Worm (Caenorhabditis elegans) whole organism, early embryonic: ENCODE results near the gene T02H6.4.
A peak's percentile ranks its signal among the peaks of the same experiment; 100 is the strongest.

ENCODE experiments used
- B0310.2 ChIP-seq: sonication (generic microtip); optimal IDR thresholded peaks from 2 replicates; lab custom pipeline; 2016; ENCODE audit warnings: mild to moderate bottlenecking, missing genetic modification characterization, missing compliant biosample characterization
- F13C5.2 ChIP-seq: sonication (generic microtip); optimal IDR thresholded peaks from 2 replicates; lab custom pipeline; 2017; ENCODE audit warnings: mild to moderate bottlenecking, missing genetic modification characterization, inconsistent platforms, missing compliant biosample characterization
- aly-1 ChIP-seq: sonication (generic microtip); optimal IDR thresholded peaks from 2 replicates; lab custom pipeline; 2016; ENCODE audit warnings: missing genetic modification characterization, missing compliant biosample characterization
- ama-1 ChIP-seq: fragments of 150-350 bp; optimal IDR thresholded peaks from 2 replicates; lab custom pipeline; 2014
- ceh-13 ChIP-seq: fragments of 200-800 bp; sonication (Bioruptor generic); optimal IDR thresholded peaks from 2 replicates; lab custom pipeline; 2018; ENCODE audit warnings: mild to moderate bottlenecking, missing genetic modification characterization, missing compliant biosample characterization
- ceh-36 ChIP-seq: sonication (generic microtip); optimal IDR thresholded peaks from 2 replicates; lab custom pipeline; 2016; ENCODE audit warnings: missing genetic modification characterization, inconsistent platforms, missing compliant biosample characterization
- ets-7 ChIP-seq: sonication (generic microtip); optimal IDR thresholded peaks from 2 replicates; lab custom pipeline; 2016; ENCODE audit warnings: missing genotype, missing genetic modification characterization, missing compliant biosample characterization
- flt-1 ChIP-seq: fragments of 200-800 bp; sonication (Bioruptor generic); IDR thresholded peaks from 2 replicates; pipeline ENCODE4 v1.3.6; 2022; ENCODE audit warnings: missing genetic modification characterization, missing compliant biosample characterization
- hmbx-1 ChIP-seq: sonication (generic microtip); optimal IDR thresholded peaks from 2 replicates; lab custom pipeline; 2016; ENCODE audit warnings: mild to moderate bottlenecking, missing genetic modification characterization, missing compliant biosample characterization
- hmg-4 ChIP-seq: fragments of 200-800 bp; sonication (Bioruptor generic); optimal IDR thresholded peaks from 2 replicates; lab custom pipeline; 2018; ENCODE audit warnings: mild to moderate bottlenecking, missing genetic modification characterization, missing compliant biosample characterization
- hnd-1 ChIP-seq: sonication (generic microtip); optimal IDR thresholded peaks from 2 replicates; lab custom pipeline; 2016; ENCODE audit warnings: missing genetic modification characterization, missing compliant biosample characterization
- pes-1 ChIP-seq: fragments of 200-800 bp; sonication (Bioruptor generic); IDR thresholded peaks from 2 replicates; pipeline ENCODE4 v1.3.6; 2022; ENCODE audit warnings: missing genetic modification reagents, missing genetic modification characterization, missing compliant biosample characterization
- scrt-1 ChIP-seq: fragments of 200-800 bp; sonication (Bioruptor generic); IDR thresholded peaks from 2 replicates; pipeline ENCODE4 v1.3.6; 2022; ENCODE audit warnings: missing genetic modification characterization, missing compliant biosample characterization
- sea-1 ChIP-seq: fragments of 200-800 bp; sonication (Bioruptor generic); conservative IDR thresholded peaks from 2 replicates; pipeline ENCODE4 v1.3.6; 2022; ENCODE audit warnings: missing genetic modification characterization, missing compliant biosample characterization
- tbx-11 ChIP-seq: fragments of 200-800 bp; sonication (Bioruptor generic); IDR thresholded peaks from 2 replicates; pipeline ENCODE4 v1.3.6; 2022; ENCODE audit warnings: missing genetic modification characterization, missing compliant biosample characterization
- tbx-37 ChIP-seq: fragments of 200-800 bp; sonication (Bioruptor generic); conservative IDR thresholded peaks from 2 replicates; pipeline ENCODE4 v1.3.6; 2022; ENCODE audit warnings: missing genetic modification reagents, missing genetic modification characterization, missing compliant biosample characterization
- tra-4 ChIP-seq: sonication (generic microtip); optimal IDR thresholded peaks from 2 replicates; lab custom pipeline; 2017; ENCODE audit warnings: missing genetic modification characterization, missing compliant biosample characterization

Gene T02H6.4

DNA sequence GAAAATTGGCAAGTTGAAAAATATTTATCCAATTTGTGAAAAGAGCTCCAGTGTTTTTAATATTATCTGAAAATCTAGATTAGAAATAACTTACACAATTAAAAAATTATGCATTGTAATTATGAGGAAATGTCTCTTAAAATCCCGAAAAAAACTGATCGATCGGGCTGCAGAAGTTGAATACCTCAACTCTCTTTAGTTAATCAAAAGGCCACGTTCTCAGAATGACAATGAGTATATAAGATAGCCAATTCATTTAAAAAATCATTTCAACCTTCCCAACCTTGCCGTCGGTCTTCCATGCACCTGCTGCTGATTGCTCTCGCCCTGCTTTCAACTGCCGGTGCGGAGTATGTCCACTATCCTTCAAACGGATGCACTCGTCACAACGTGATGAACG lies at the start of gene T02H6.4:
T02H6.4 (plus strand) TSS at position 301 of the 400 bp plus-strand sequence.
- TF ChIP-seq hmg-4 (GFP tag; lab: Kevin White, UChicago): no peak
- TF ChIP-seq hnd-1 (tag; lab: Kevin White, UChicago): no peak
- TF ChIP-seq B0310.2 (tag; lab: Kevin White, UChicago): no peak
- TF ChIP-seq hmbx-1 (tag; lab: Kevin White, UChicago): no peak
- TF ChIP-seq ceh-36 (tag; lab: Kevin White, UChicago): no peak
- no peak for TF ChIP-seq sea-1 (GFP tag; lab: Robert Waterston, UW)
- no peak for TF ChIP-seq scrt-1
- no peak for TF ChIP-seq pes-1 (GFP tag; lab: Robert Waterston, UW)

DNA sequence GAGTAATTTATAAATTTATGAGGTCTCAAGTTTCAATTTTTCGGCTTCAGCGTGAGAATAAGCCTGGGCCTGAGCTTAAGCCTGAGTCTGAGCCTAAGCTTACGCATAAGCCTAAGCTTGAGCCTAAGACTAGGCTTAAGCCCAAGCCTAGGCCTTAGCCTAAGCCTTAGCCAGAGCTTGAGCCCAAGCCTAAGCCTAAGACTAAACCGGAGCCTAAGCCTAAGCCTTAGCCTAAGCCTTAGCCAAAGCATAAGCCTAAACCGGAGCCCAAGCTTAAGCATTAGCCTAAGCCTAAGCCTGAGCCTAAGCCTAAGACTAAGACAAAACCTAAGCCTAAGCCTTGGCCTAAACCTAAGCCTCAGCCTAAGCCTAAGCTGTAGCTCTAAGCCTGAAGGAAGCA lies 46.1 kb upstream of the T02H6.4 start:
- TF ChIP-seq tbx-11: no peak
- 0 out of 2 replicates have a peak, but pooled peaks have one; percentile 26 for TF ChIP-seq scrt-1
- TF ChIP-seq ceh-36 (tag; lab: Kevin White, UChicago): peak; percentile 73

- TF ChIP-seq hnd-1 (tag; lab: Kevin White, UChicago) (no peak), F13C5.2 (tag; lab: Kevin White, UChicago) (peak; percentile 34)
Measured at ce11 chrII:650321-651005, 39.4 kb upstream of the T02H6.4 start, which contains the start of the genes K07E8.7 and frpr-14. Gene K07E8.7 (minus strand): TSS chrII:650367. Gene frpr-14 (plus strand): TSS chrII:650955.

DNA sequence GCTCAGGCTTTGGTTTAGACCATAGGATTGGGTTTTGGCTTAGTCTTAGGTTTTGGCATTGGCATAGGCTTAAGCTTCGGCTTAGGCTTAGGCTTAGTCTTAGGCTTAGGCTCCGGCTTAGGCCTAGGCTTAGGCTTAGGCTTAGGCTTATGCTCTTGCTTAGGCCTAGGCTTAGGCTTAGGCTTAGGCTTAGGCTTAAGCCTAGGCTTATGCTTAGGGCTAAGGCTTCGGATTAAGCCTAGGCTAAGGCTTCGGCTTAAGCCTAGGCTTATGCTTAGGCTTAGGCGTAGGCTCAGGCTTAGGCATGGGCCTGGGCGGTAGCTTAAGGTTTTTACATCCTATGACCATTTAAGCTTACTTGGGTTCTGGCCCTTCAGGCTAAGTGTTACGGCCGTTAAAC lies 38.5 kb upstream of the T02H6.4 start:
- TF ChIP-seq tbx-11 (no peak), hmbx-1 (tag; lab: Kevin White, UChicago) (no peak), ceh-36 (tag; lab: Kevin White, UChicago) (peak; percentile 91), hmg-4 (GFP tag; lab: Kevin White, UChicago) (no peak)

ce11 chrII:658369-658768 lies 31.5 kb upstream of the T02H6.4 start, which contains the start of gene sdz-24:
Gene sdz-24 (plus strand): TSS chrII:658669.
- TF ChIP-seq ceh-13 (no peak), hmg-4 (GFP tag; lab: Kevin White, UChicago) (no peak), tbx-11 (no peak), flt-1 (GFP tag; lab: Robert Waterston, UW) (no peak), hmbx-1 (tag; lab: Kevin White, UChicago) (no peak), tbx-37 (GFP tag; lab: Robert Waterston, UW) (no peak), hnd-1 (tag; lab: Kevin White, UChicago) (no peak), pes-1 (GFP tag; lab: Robert Waterston, UW) (no peak), ets-7 (tag; lab: Kevin White, UChicago) (no peak), sea-1 (GFP tag; lab: Robert Waterston, UW) (no peak), ceh-36 (tag; lab: Kevin White, UChicago) (no peak)

- TF ChIP-seq pes-1 (GFP tag; lab: Robert Waterston, UW): no peak
- TF ChIP-seq tbx-37 (GFP tag; lab: Robert Waterston, UW): no peak
- TF ChIP-seq flt-1 (GFP tag; lab: Robert Waterston, UW): no peak
- no peak for TF ChIP-seq B0310.2 (tag; lab: Kevin White, UChicago)
- TF ChIP-seq scrt-1: no peak
- TF ChIP-seq ama-1: no peak
- TF ChIP-seq tra-4 (tag; lab: Kevin White, UChicago): no peak
- TF ChIP-seq hnd-1 (tag; lab: Kevin White, UChicago): no peak
- no peak for TF ChIP-seq aly-1 (tag; lab: Kevin White, UChicago)
- no peak for TF ChIP-seq hmg-4 (GFP tag; lab: Kevin White, UChicago)
- TF ChIP-seq ceh-36 (tag; lab: Kevin White, UChicago): no peak
- no peak for TF ChIP-seq hmbx-1 (tag; lab: Kevin White, UChicago)
- no peak for TF ChIP-seq ets-7 (tag; lab: Kevin White, UChicago)
Measured at ce11 chrII:661696-662095, 28.2 kb upstream of the T02H6.4 start, which contains the start of gene sri-45. Gene sri-45 (minus strand): TSS chrII:661796.

DNA sequence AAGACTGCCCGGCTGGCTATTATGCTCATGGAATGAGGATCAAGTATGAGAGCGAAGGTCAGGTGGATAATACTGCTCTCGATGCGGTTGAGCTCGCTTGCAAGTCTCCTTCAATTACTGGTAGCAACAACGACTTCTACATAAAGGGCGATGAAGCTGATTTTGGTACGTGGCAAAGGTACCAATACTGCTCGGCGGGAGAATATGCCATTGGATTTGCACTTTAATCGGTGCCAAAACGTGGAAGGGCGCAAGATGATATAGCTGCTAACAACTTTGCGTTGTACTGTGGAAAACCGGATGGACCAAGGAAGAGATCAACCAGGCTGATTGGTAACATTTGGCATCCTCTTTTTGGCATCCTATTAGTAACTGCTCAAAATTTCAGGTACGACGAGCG lies 22.0 kb upstream of the T02H6.4 start:
- TF ChIP-seq ama-1: no peak
- no peak for TF ChIP-seq tbx-37 (GFP tag; lab: Robert Waterston, UW)
- no peak for TF ChIP-seq hmg-4 (GFP tag; lab: Kevin White, UChicago)
- no peak for TF ChIP-seq flt-1 (GFP tag; lab: Robert Waterston, UW)
- no peak for TF ChIP-seq hnd-1 (tag; lab: Kevin White, UChicago)
- TF ChIP-seq F13C5.2 (tag; lab: Kevin White, UChicago): no peak
- TF ChIP-seq ceh-36 (tag; lab: Kevin White, UChicago): no peak
- no peak for TF ChIP-seq tbx-11
- TF ChIP-seq sea-1 (GFP tag; lab: Robert Waterston, UW): no peak

DNA sequence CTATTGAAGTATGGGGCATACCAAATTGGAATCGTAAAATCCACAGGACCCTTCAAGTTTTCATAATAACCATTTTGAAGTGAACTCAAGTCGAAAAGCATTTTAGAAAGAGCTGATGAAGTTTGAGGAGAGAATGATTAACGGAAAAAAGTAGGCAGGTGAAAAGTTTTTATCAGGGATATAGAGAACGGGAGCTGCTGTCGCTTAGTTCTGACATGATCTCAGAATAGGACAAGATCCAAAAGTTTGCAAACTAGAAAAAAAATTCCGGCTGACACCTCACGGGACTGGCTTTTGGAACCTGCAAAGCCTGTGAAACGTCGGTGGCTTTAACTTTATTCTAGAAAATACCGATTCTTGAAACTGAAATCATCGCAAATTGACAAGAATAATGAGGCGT lies 18.8 kb upstream of the T02H6.4 start, which contains the start of gene sri-46:
sri-46 (minus strand) TSS at position 101 of the 400 bp plus-strand sequence.
- TF ChIP-seq hnd-1 (tag; lab: Kevin White, UChicago) (no peak), pes-1 (GFP tag; lab: Robert Waterston, UW) (no peak), ama-1 (no peak), aly-1 (tag; lab: Kevin White, UChicago) (no peak), F13C5.2 (tag; lab: Kevin White, UChicago) (no peak), ceh-36 (tag; lab: Kevin White, UChicago) (no peak), tbx-37 (GFP tag; lab: Robert Waterston, UW) (no peak), hmg-4 (GFP tag; lab: Kevin White, UChicago) (no peak), ets-7 (tag; lab: Kevin White, UChicago) (no peak), tra-4 (tag; lab: Kevin White, UChicago) (no peak), hmbx-1 (tag; lab: Kevin White, UChicago) (no peak), flt-1 (GFP tag; lab: Robert Waterston, UW) (no peak), sea-1 (GFP tag; lab: Robert Waterston, UW) (no peak), B0310.2 (tag; lab: Kevin White, UChicago) (no peak)
